Worm (Caenorhabditis elegans) whole organism, L4 larva: ENCODE results near the gene gly-6.

ENCODE experiments used
- T20F7.1 ChIP-seq: fragments of 200-800 bp; sonication (Bioruptor generic); optimal IDR thresholded peaks from 2 replicates; lab custom pipeline; 2018; ENCODE audit warnings: mild to moderate bottlenecking, missing genetic modification characterization, missing compliant biosample characterization
- T26A8.4 ChIP-seq: fragments of 200-800 bp; sonication (Bioruptor generic); IDR thresholded peaks from 2 replicates; pipeline ENCODE4 v1.3.6; 2022; ENCODE audit warnings: missing genetic modification characterization, missing compliant biosample characterization
- Y5F2A.4 ChIP-seq: fragments of 200-800 bp; sonication (Bioruptor generic); optimal IDR thresholded peaks from 2 replicates; lab custom pipeline; 2018; ENCODE audit warnings: mild to moderate bottlenecking, missing genetic modification characterization, missing compliant biosample characterization
- ZK337.2 ChIP-seq: fragments of 200-800 bp; sonication (Bioruptor generic); IDR thresholded peaks from 2 replicates; pipeline ENCODE4 v1.3.6; 2022; ENCODE audit warnings: missing genetic modification reagents, missing genetic modification characterization, missing compliant biosample characterization
- ceh-20 ChIP-seq: fragments of 200-800 bp; sonication (Bioruptor generic); IDR thresholded peaks from 2 replicates; pipeline ENCODE4 v1.3.6; 2022; ENCODE audit warnings: missing genetic modification reagents, missing genetic modification characterization, missing compliant biosample characterization
- ces-1 ChIP-seq: fragments of 150-350 bp; sonication (generic microtip); optimal IDR thresholded peaks from 4 replicates; lab custom pipeline; 2014; ENCODE audit warnings: missing biosample characterization, missing genetic modification reagents, missing genetic modification characterization
- ctbp-1 ChIP-seq: fragments of 200-800 bp; sonication (Bioruptor generic); IDR thresholded peaks from 2 replicates; pipeline ENCODE4 v1.3.6; 2022; ENCODE audit warnings: missing genetic modification reagents, missing genetic modification characterization, missing compliant biosample characterization
- daf-16 ChIP-seq, 3 experiments: sonication (generic microtip); optimal IDR thresholded peaks; 2 replicates each; lab custom pipeline; 2016 to 2017; ENCODE audit warnings: missing genetic modification characterization in 3 of 3, missing genetic modification reagents in 3 of 3, mild to moderate bottlenecking in 2 of 3, missing compliant biosample characterization in 2 of 3, missing biosample characterization in 1 of 3, moderate library complexity in 1 of 3
- daf-8 ChIP-seq: fragments of 200-800 bp; sonication (Bioruptor generic); IDR thresholded peaks from 2 replicates; pipeline ENCODE4 v1.3.6; 2022; ENCODE audit warnings: missing genetic modification characterization, missing compliant biosample characterization
- dpl-1 ChIP-seq: fragments of 150-350 bp; optimal IDR thresholded peaks from 2 replicates; lab custom pipeline; 2014; ENCODE audit warnings: missing biosample characterization, missing genetic modification reagents, missing genetic modification characterization
- fos-1 ChIP-seq: fragments of 150-350 bp; optimal IDR thresholded peaks from 2 replicates; lab custom pipeline; 2014; ENCODE audit warnings: missing biosample characterization, missing genetic modification characterization
- hif-1 ChIP-seq, 2 experiments: sonication (generic microtip); optimal IDR thresholded peaks; 2 replicates each; lab custom pipeline; 2016 to 2017; ENCODE audit warnings: missing compliant biosample characterization in 2 of 2, missing genetic modification characterization in 2 of 2, missing genetic modification reagents in 2 of 2, missing genotype in 2 of 2, mild to moderate bottlenecking in 1 of 2
- jun-1 ChIP-seq: fragments of 150-350 bp; optimal IDR thresholded peaks from 2 replicates; lab custom pipeline; 2014; ENCODE audit warnings: missing biosample characterization, missing genetic modification reagents, missing genetic modification characterization
- lin-1 ChIP-seq: fragments of 200-800 bp; sonication (Bioruptor generic); IDR thresholded peaks from 2 replicates; pipeline ENCODE4 v1.3.6; 2022; ENCODE audit warnings: missing genetic modification reagents, missing genetic modification characterization, missing compliant biosample characterization
- lir-3 ChIP-seq: sonication (generic microtip); optimal IDR thresholded peaks from 2 replicates; lab custom pipeline; 2016; ENCODE audit warnings: mild to moderate bottlenecking, missing genetic modification characterization, missing compliant biosample characterization
- lsy-2 ChIP-seq, 2 experiments: fragments of 150-350 bp in 1 of 2; sonication (generic microtip) in 1 of 2; optimal IDR thresholded peaks; 2 replicates each; lab custom pipeline; 2014 to 2017; ENCODE audit warnings: missing biosample characterization in 2 of 2, missing genetic modification characterization in 2 of 2
- madf-9 ChIP-seq: fragments of 200-800 bp; sonication (Bioruptor generic); conservative IDR thresholded peaks from 2 replicates; pipeline ENCODE4 v1.3.6; 2022; ENCODE audit warnings: missing genetic modification reagents, missing genetic modification characterization, missing compliant biosample characterization
- mdt-29 ChIP-seq: fragments of 200-800 bp; sonication (Bioruptor generic); IDR thresholded peaks from 2 replicates; pipeline ENCODE4 v1.3.6; 2022; ENCODE audit warnings: missing genetic modification reagents, missing genetic modification characterization, missing compliant biosample characterization
- mep-1 ChIP-seq: fragments of 150-350 bp; sonication (generic microtip); optimal IDR thresholded peaks from 3 replicates; lab custom pipeline; 2014; ENCODE audit warnings: missing biosample characterization, missing genetic modification characterization
- mes-2 ChIP-seq: sonication (generic microtip); optimal IDR thresholded peaks from 2 replicates; lab custom pipeline; 2016; ENCODE audit warnings: missing genotype, mild to moderate bottlenecking, missing genetic modification characterization, missing compliant biosample characterization; ENCODE audit not compliant: poor library complexity, severe bottlenecking
- mxl-2 ChIP-seq: fragments of 200-800 bp; sonication (Bioruptor generic); conservative IDR thresholded peaks from 2 replicates; pipeline ENCODE4 v1.3.6; 2022; ENCODE audit warnings: missing genetic modification reagents, missing genetic modification characterization, missing compliant biosample characterization
- mxl-3 ChIP-seq: fragments of 200-800 bp; sonication (Bioruptor generic); optimal IDR thresholded peaks from 2 replicates; lab custom pipeline; 2018; ENCODE audit warnings: mild to moderate bottlenecking, missing genetic modification characterization, missing compliant biosample characterization
- nhr-10 ChIP-seq: fragments of 150-350 bp; optimal IDR thresholded peaks from 2 replicates; lab custom pipeline; 2014; ENCODE audit warnings: missing biosample characterization, missing genetic modification characterization
- nhr-102 ChIP-seq: sonication (generic microtip); optimal IDR thresholded peaks from 2 replicates; lab custom pipeline; 2016; ENCODE audit warnings: mild to moderate bottlenecking, missing genetic modification characterization, moderate library complexity, missing compliant biosample characterization
- nhr-237 ChIP-seq: sonication (generic microtip); optimal IDR thresholded peaks from 2 replicates; lab custom pipeline; 2017; ENCODE audit warnings: missing biosample characterization, missing genetic modification characterization
- nhr-25 ChIP-seq: sonication (generic microtip); optimal IDR thresholded peaks from 2 replicates; lab custom pipeline; 2017; ENCODE audit warnings: missing genetic modification characterization, mild to moderate bottlenecking, missing compliant biosample characterization, antibody characterized with exemption, moderate library complexity, borderline replicate concordance; ENCODE audit not compliant: insufficient read depth
- nhr-41 ChIP-seq: fragments of 200-800 bp; sonication (Bioruptor generic); IDR thresholded peaks from 2 replicates; pipeline ENCODE4 v1.3.6; 2022; ENCODE audit warnings: missing genetic modification reagents, missing genetic modification characterization, missing compliant biosample characterization
- nhr-48 ChIP-seq: sonication (generic microtip); optimal IDR thresholded peaks from 2 replicates; lab custom pipeline; 2016; ENCODE audit warnings: mild to moderate bottlenecking, missing genetic modification characterization, missing compliant biosample characterization
- nhr-6 ChIP-seq: fragments of 150-350 bp; optimal IDR thresholded peaks from 2 replicates; lab custom pipeline; 2014; ENCODE audit warnings: missing biosample characterization, missing genetic modification characterization
- nhr-77 ChIP-seq: fragments of 150-350 bp; optimal IDR thresholded peaks from 2 replicates; lab custom pipeline; 2014; ENCODE audit warnings: missing biosample characterization, missing genetic modification characterization
- pqm-1 ChIP-seq: sonication (generic microtip); optimal IDR thresholded peaks from 2 replicates; lab custom pipeline; 2017; ENCODE audit warnings: missing biosample characterization, missing genetic modification characterization
- rbr-2 ChIP-seq: sonication (generic microtip); optimal IDR thresholded peaks from 2 replicates; lab custom pipeline; 2016; ENCODE audit warnings: missing genotype, missing genetic modification characterization, missing compliant biosample characterization
- set-16 ChIP-seq: fragments of 200-800 bp; sonication (Bioruptor generic); IDR thresholded peaks from 2 replicates; pipeline ENCODE4 v1.3.6; 2022; ENCODE audit warnings: missing genetic modification reagents, missing genetic modification characterization, missing compliant biosample characterization
- tra-1 ChIP-seq: fragments of 200-800 bp; sonication (Bioruptor generic); IDR thresholded peaks from 2 replicates; pipeline ENCODE4 v1.3.6; 2022; ENCODE audit warnings: missing genetic modification reagents, missing genetic modification characterization, missing compliant biosample characterization
- unc-130 ChIP-seq: sonication (generic microtip); optimal IDR thresholded peaks from 2 replicates; lab custom pipeline; 2016; ENCODE audit warnings: missing genetic modification reagents, missing genetic modification characterization, missing compliant biosample characterization
- unc-39 ChIP-seq: sonication (generic microtip); optimal IDR thresholded peaks from 2 replicates; lab custom pipeline; 2017; ENCODE audit warnings: missing biosample characterization, missing genetic modification characterization
- unc-62 ChIP-seq, 3 experiments: fragments of 150-350 bp in 1 of 3; sonication (generic microtip); optimal IDR thresholded peaks in 2 of 3; peaks in 1 of 3; 1 replicate in 1 of 3; 2 replicates in 2 of 3; lab custom pipeline; 2014 to 2017; ENCODE audit warnings: missing biosample characterization in 3 of 3, missing genetic modification characterization in 3 of 3, missing genetic modification reagents in 3 of 3, missing genotype in 1 of 3
- vab-7 ChIP-seq: fragments of 200-800 bp; sonication (Bioruptor generic); IDR thresholded peaks from 2 replicates; pipeline ENCODE4 v1.3.6; 2022; ENCODE audit warnings: missing genetic modification reagents, missing genetic modification characterization, missing compliant biosample characterization
- zag-1 ChIP-seq: fragments of 150-350 bp; optimal IDR thresholded peaks from 2 replicates; lab custom pipeline; 2014; ENCODE audit warnings: missing biosample characterization, missing genetic modification characterization
- zfp-3 ChIP-seq: fragments of 200-800 bp; sonication (Bioruptor generic); conservative IDR thresholded peaks from 2 replicates; pipeline ENCODE4 v1.3.6; 2022; ENCODE audit warnings: missing genetic modification reagents, missing genetic modification characterization, missing compliant biosample characterization
- zip-2 ChIP-seq: fragments of 150-350 bp; optimal IDR thresholded peaks from 2 replicates; lab custom pipeline; 2014; ENCODE audit warnings: missing biosample characterization, missing genetic modification characterization

Gene gly-6

ce11 chrIII:4294153-4294862 is 36.7 kb downstream of the gly-6 start, which contains the start of the genes nth-1 and R10E4.7:
Gene nth-1, minus strand, starts transcription at chrIII:4294253.
Gene R10E4.7, plus strand, starts transcription at chrIII:4294812.
- TF ChIP-seq dpl-1 (GFP tag; lab: Kevin White, UChicago), result no peak
- no peak for TF ChIP-seq pqm-1 (tag; lab: Kevin White, UChicago)
- TF ChIP-seq T26A8.4 (GFP tag; lab: Robert Waterston, UW), result no peak
- TF ChIP-seq mxl-2, result no peak
- TF ChIP-seq nhr-102 (tag; lab: Kevin White, UChicago), result no peak
- no peak for TF ChIP-seq ZK337.2 (GFP tag; lab: Robert Waterston, UW)
- TF ChIP-seq nhr-6 (tag; lab: Kevin White, UChicago), result no peak
- no peak for TF ChIP-seq mdt-29 (GFP tag; lab: Robert Waterston, UW)
- TF ChIP-seq Y5F2A.4, result no peak
- TF ChIP-seq fos-1 (tag; lab: Kevin White, UChicago), result no peak
- TF ChIP-seq nhr-41 (GFP tag; lab: Robert Waterston, UW), result no peak
- TF ChIP-seq mep-1 (tag; lab: Kevin White, UChicago), result no peak
- no peak for TF ChIP-seq ces-1 (GFP tag; lab: Kevin White, UChicago)
- TF ChIP-seq ctbp-1 (GFP tag; lab: Robert Waterston, UW), result no peak
- TF ChIP-seq tra-1 (GFP tag; lab: Robert Waterston, UW), result no peak
- TF ChIP-seq madf-9 (GFP tag; lab: Robert Waterston, UW), result no peak
- no peak for TF ChIP-seq jun-1 (tag; lab: Kevin White, UChicago)
- no peak for TF ChIP-seq nhr-25 (tag; lab: Kevin White, UChicago)
- no peak for TF ChIP-seq unc-39 (tag; lab: Kevin White, UChicago)
- TF ChIP-seq, all 104 proteins: peak for 0

- TF ChIP-seq T20F7.1 (GFP tag; lab: Kevin White, UChicago) (no peak), hif-1 (tag; optimal IDR thresholded peaks at IDR 0.05; lab: Kevin White, UChicago) (no peak)
- TF ChIP-seq, all 104 proteins: peak for 0
Observed at ce11 chrIII:4293108-4293507, 37.9 kb downstream of the gly-6 start, which contains the start of gene R10E4.6. Gene R10E4.6, plus strand, starts transcription at chrIII:4293408.

ce11 chrIII:4291216-4291691 is 39.8 kb downstream of the gly-6 start, which contains the start of gene mcm-5:
Gene mcm-5, minus strand, starts transcription at chrIII:4291266.
- TF ChIP-seq dpl-1 (GFP tag; lab: Kevin White, UChicago) (peak; percentile 86), lsy-2 (tag; optimal IDR thresholded peaks at IDR 0.05; lab: Kevin White, UChicago) (peak in 1 of 2 experiments; percentile 56), nhr-10 (tag; lab: Kevin White, UChicago) (no peak), mes-2 (peak; percentile 62), daf-16 (GFP tag; optimal IDR thresholded peaks at IDR 0.05; lab: Kevin White, UChicago) (no peak), daf-16 (tag; optimal IDR thresholded peaks at IDR 0.05; lab: Kevin White, UChicago) (peak; percentile 19), unc-130 (GFP tag; lab: Kevin White, UChicago) (peak; percentile 28)

ce11 chrIII:4289952-4290351 is 41.1 kb downstream of the gly-6 start:
- TF ChIP-seq mxl-3 (GFP tag; lab: Kevin White, UChicago) (no peak), zag-1 (no peak), unc-62 (GFP tag; optimal IDR thresholded peaks at IDR 0.05 in 1 of 2; lab: Kevin White, UChicago) (peak in 1 of 2 experiments; percentile 91), unc-62 (tag; optimal IDR thresholded peaks at IDR 0.05; lab: Kevin White, UChicago) (no peak)

- TF ChIP-seq ceh-20 (GFP tag; lab: Robert Waterston, UW) (no peak), zip-2 (tag; lab: Kevin White, UChicago) (no peak), nhr-48 (tag; lab: Kevin White, UChicago) (no peak), lin-1 (GFP tag; lab: Robert Waterston, UW) (no peak), vab-7 (GFP tag; lab: Robert Waterston, UW) (no peak), nhr-6 (tag; lab: Kevin White, UChicago) (no peak), daf-8 (GFP tag; lab: Robert Waterston, UW) (no peak), nhr-77 (no peak), zfp-3 (GFP tag; lab: Robert Waterston, UW) (no peak), rbr-2 (tag; lab: Kevin White, UChicago) (no peak), lir-3 (no peak), nhr-237 (tag; lab: Kevin White, UChicago) (no peak), set-16 (GFP tag; lab: Robert Waterston, UW) (no peak), nhr-10 (tag; lab: Kevin White, UChicago) (no peak)
Observed at ce11 chrIII:4287379-4287778, 43.6 kb downstream of the gly-6 start, which contains the start of gene R10E4.3. Gene R10E4.3, minus strand, starts transcription at chrIII:4287479.
